Worm (Caenorhabditis elegans) whole organism, L4 larva: ENCODE measurements around the gene dpr-1.

Experiments used
- D1046.2 ChIP-seq: fragments of 200-800 bp; sonication (Bioruptor generic); IDR thresholded peaks from 2 replicates; pipeline ENCODE4 v1.3.6; 2022; ENCODE audit warnings: missing genetic modification characterization, missing compliant biosample characterization
- F10B5.3 ChIP-seq: sonication (generic microtip); optimal IDR thresholded peaks from 2 replicates; lab custom pipeline; 2016; ENCODE audit warnings: mild to moderate bottlenecking, missing genetic modification characterization, missing compliant biosample characterization
- F37D6.2 ChIP-seq: sonication (generic microtip); optimal IDR thresholded peaks from 2 replicates; lab custom pipeline; 2016; ENCODE audit warnings: mild to moderate bottlenecking, missing genetic modification characterization, missing compliant biosample characterization
- F44E2.7 ChIP-seq: fragments of 200-800 bp; sonication (Bioruptor generic); IDR thresholded peaks from 2 replicates; pipeline ENCODE4 v2.1.2; 2022; ENCODE audit warnings: missing genetic modification characterization, missing compliant biosample characterization
- F49E8.2 ChIP-seq: sonication (generic microtip); optimal IDR thresholded peaks from 2 replicates; lab custom pipeline; 2016; ENCODE audit warnings: missing compliant biosample characterization, mild to moderate bottlenecking, missing genetic modification characterization, borderline replicate concordance
- R02D3.7 ChIP-seq: fragments of 150-350 bp; sonication (generic microtip); optimal IDR thresholded peaks from 3 replicates; lab custom pipeline; 2014; ENCODE audit warnings: missing biosample characterization, missing genetic modification characterization
- T20F7.1 ChIP-seq: fragments of 200-800 bp; sonication (Bioruptor generic); optimal IDR thresholded peaks from 2 replicates; lab custom pipeline; 2018; ENCODE audit warnings: mild to moderate bottlenecking, missing genetic modification characterization, missing compliant biosample characterization
- T26A8.4 ChIP-seq: fragments of 200-800 bp; sonication (Bioruptor generic); IDR thresholded peaks from 2 replicates; pipeline ENCODE4 v1.3.6; 2022; ENCODE audit warnings: missing genetic modification characterization, missing compliant biosample characterization
- aha-1 ChIP-seq: fragments of 150-350 bp; peaks from one replicate; lab custom pipeline; 2014; ENCODE audit warnings: missing biosample characterization, missing genetic modification characterization
- aly-2 ChIP-seq: sonication (generic microtip); optimal IDR thresholded peaks from 2 replicates; lab custom pipeline; 2018; ENCODE audit warnings: missing biosample characterization, missing genetic modification characterization
- attf-4 ChIP-seq: sonication (generic microtip); optimal IDR thresholded peaks from 3 replicates; lab custom pipeline; 2017; ENCODE audit warnings: missing biosample characterization, missing genetic modification characterization
- ces-1 ChIP-seq: fragments of 150-350 bp; sonication (generic microtip); optimal IDR thresholded peaks from 4 replicates; lab custom pipeline; 2014; ENCODE audit warnings: missing biosample characterization, missing genetic modification reagents, missing genetic modification characterization
- ctbp-1 ChIP-seq: fragments of 200-800 bp; sonication (Bioruptor generic); IDR thresholded peaks from 2 replicates; pipeline ENCODE4 v1.3.6; 2022; ENCODE audit warnings: missing genetic modification reagents, missing genetic modification characterization, missing compliant biosample characterization
- daf-12 ChIP-seq: fragments of 150-350 bp; optimal IDR thresholded peaks from 2 replicates; lab custom pipeline; 2014; ENCODE audit warnings: missing biosample characterization, missing genetic modification reagents, missing genetic modification characterization
- daf-8 ChIP-seq: fragments of 200-800 bp; sonication (Bioruptor generic); IDR thresholded peaks from 2 replicates; pipeline ENCODE4 v1.3.6; 2022; ENCODE audit warnings: missing genetic modification characterization, missing compliant biosample characterization
- dve-1 ChIP-seq: sonication (generic microtip); optimal IDR thresholded peaks from 2 replicates; lab custom pipeline; 2017; ENCODE audit warnings: antibody characterized with exemption, mild to moderate bottlenecking, missing genetic modification characterization, missing compliant biosample characterization; ENCODE audit not compliant: insufficient read depth
- fos-1 ChIP-seq: fragments of 150-350 bp; optimal IDR thresholded peaks from 2 replicates; lab custom pipeline; 2014; ENCODE audit warnings: missing biosample characterization, missing genetic modification characterization
- lim-7 ChIP-seq: fragments of 200-800 bp; sonication (Bioruptor generic); IDR thresholded peaks from 2 replicates; pipeline ENCODE4 v1.3.6; 2022; ENCODE audit warnings: missing genetic modification characterization, missing compliant biosample characterization
- lin-15B ChIP-seq: fragments of 150-350 bp; sonication (generic microtip); optimal IDR thresholded peaks from 3 replicates; lab custom pipeline; 2014; ENCODE audit warnings: missing biosample characterization, missing genetic modification characterization
- lin-29 ChIP-seq: fragments of 200-800 bp; sonication (Bioruptor generic); IDR thresholded peaks from 2 replicates; pipeline ENCODE4 v1.3.6; 2022; ENCODE audit warnings: missing genetic modification reagents, missing genetic modification characterization, missing compliant biosample characterization
- lin-38 ChIP-seq: fragments of 200-800 bp; sonication (Bioruptor generic); IDR thresholded peaks from 2 replicates; pipeline ENCODE4 v1.3.6; 2022; ENCODE audit warnings: missing genetic modification reagents, missing genetic modification characterization, missing compliant biosample characterization
- lsy-2 ChIP-seq, 2 experiments: fragments of 150-350 bp in 1 of 2; sonication (generic microtip) in 1 of 2; optimal IDR thresholded peaks; 2 replicates each; lab custom pipeline; 2014 to 2017; ENCODE audit warnings: missing biosample characterization in 2 of 2, missing genetic modification characterization in 2 of 2
- madf-5 ChIP-seq, 2 experiments: fragments of 200-800 bp; sonication (Bioruptor generic); IDR thresholded peaks; 2 replicates each; pipeline ENCODE4 v1.3.6; 2022; ENCODE audit warnings: missing compliant biosample characterization in 2 of 2, missing genetic modification characterization in 2 of 2
- madf-9 ChIP-seq: fragments of 200-800 bp; sonication (Bioruptor generic); conservative IDR thresholded peaks from 2 replicates; pipeline ENCODE4 v1.3.6; 2022; ENCODE audit warnings: missing genetic modification reagents, missing genetic modification characterization, missing compliant biosample characterization
- mdt-29 ChIP-seq: fragments of 200-800 bp; sonication (Bioruptor generic); IDR thresholded peaks from 2 replicates; pipeline ENCODE4 v1.3.6; 2022; ENCODE audit warnings: missing genetic modification reagents, missing genetic modification characterization, missing compliant biosample characterization
- mes-2 ChIP-seq: sonication (generic microtip); optimal IDR thresholded peaks from 2 replicates; lab custom pipeline; 2016; ENCODE audit warnings: missing genotype, mild to moderate bottlenecking, missing genetic modification characterization, missing compliant biosample characterization; ENCODE audit not compliant: poor library complexity, severe bottlenecking
- nhr-10 ChIP-seq: fragments of 150-350 bp; optimal IDR thresholded peaks from 2 replicates; lab custom pipeline; 2014; ENCODE audit warnings: missing biosample characterization, missing genetic modification characterization
- nhr-11 ChIP-seq: fragments of 150-350 bp; optimal IDR thresholded peaks from 2 replicates; lab custom pipeline; 2014; ENCODE audit warnings: missing biosample characterization, missing genetic modification characterization
- nhr-237 ChIP-seq: sonication (generic microtip); optimal IDR thresholded peaks from 2 replicates; lab custom pipeline; 2017; ENCODE audit warnings: missing biosample characterization, missing genetic modification characterization
- nhr-42 ChIP-seq: fragments of 200-800 bp; sonication (Bioruptor generic); IDR thresholded peaks from 2 replicates; pipeline ENCODE4 v1.3.6; 2022; ENCODE audit warnings: missing genetic modification characterization, missing compliant biosample characterization
- nhr-48 ChIP-seq: sonication (generic microtip); optimal IDR thresholded peaks from 2 replicates; lab custom pipeline; 2016; ENCODE audit warnings: mild to moderate bottlenecking, missing genetic modification characterization, missing compliant biosample characterization
- nhr-6 ChIP-seq: fragments of 150-350 bp; optimal IDR thresholded peaks from 2 replicates; lab custom pipeline; 2014; ENCODE audit warnings: missing biosample characterization, missing genetic modification characterization
- nhr-77 ChIP-seq: fragments of 150-350 bp; optimal IDR thresholded peaks from 2 replicates; lab custom pipeline; 2014; ENCODE audit warnings: missing biosample characterization, missing genetic modification characterization
- pha-4 ChIP-seq, 2 experiments: fragments of 150-350 bp in 1 of 2; fragments of 200-800 bp in 1 of 2; sonication (Bioruptor generic) in 1 of 2; IDR thresholded peaks in 1 of 2; optimal IDR thresholded peaks in 1 of 2; 2 replicates each; pipeline versions ENCODE4 v1.3.6 to Lab custom; 2014 to 2022; ENCODE audit warnings: missing genetic modification characterization in 2 of 2, missing genetic modification reagents in 2 of 2, missing biosample characterization in 1 of 2, missing compliant biosample characterization in 1 of 2
- skn-1 ChIP-seq: fragments of 150-350 bp; optimal IDR thresholded peaks from 2 replicates; lab custom pipeline; 2014; ENCODE audit warnings: missing biosample characterization, missing genetic modification characterization
- snpc-1.2 ChIP-seq: fragments of 200-800 bp; sonication (Bioruptor generic); IDR thresholded peaks from 2 replicates; pipeline ENCODE4 v1.3.6; 2022; ENCODE audit warnings: missing genetic modification reagents, missing genetic modification characterization, missing compliant biosample characterization
- vab-7 ChIP-seq: fragments of 200-800 bp; sonication (Bioruptor generic); IDR thresholded peaks from 2 replicates; pipeline ENCODE4 v1.3.6; 2022; ENCODE audit warnings: missing genetic modification reagents, missing genetic modification characterization, missing compliant biosample characterization
- zag-1 ChIP-seq: fragments of 150-350 bp; optimal IDR thresholded peaks from 2 replicates; lab custom pipeline; 2014; ENCODE audit warnings: missing biosample characterization, missing genetic modification characterization
- zfp-2 ChIP-seq: sonication (generic microtip); optimal IDR thresholded peaks from 2 replicates; lab custom pipeline; 2016; ENCODE audit warnings: mild to moderate bottlenecking, missing genetic modification characterization, missing compliant biosample characterization
- zfp-3 ChIP-seq: fragments of 200-800 bp; sonication (Bioruptor generic); conservative IDR thresholded peaks from 2 replicates; pipeline ENCODE4 v1.3.6; 2022; ENCODE audit warnings: missing genetic modification reagents, missing genetic modification characterization, missing compliant biosample characterization
- zip-11 ChIP-seq: fragments of 200-800 bp; sonication (Bioruptor generic); IDR thresholded peaks from 2 replicates; pipeline ENCODE4 v1.3.6; 2022; ENCODE audit warnings: missing genetic modification characterization, missing compliant biosample characterization
- ztf-7 ChIP-seq: fragments of 150-350 bp; optimal IDR thresholded peaks from 2 replicates; lab custom pipeline; 2014; ENCODE audit warnings: missing biosample characterization, missing genetic modification characterization

The dpr-1 gene

DNA sequence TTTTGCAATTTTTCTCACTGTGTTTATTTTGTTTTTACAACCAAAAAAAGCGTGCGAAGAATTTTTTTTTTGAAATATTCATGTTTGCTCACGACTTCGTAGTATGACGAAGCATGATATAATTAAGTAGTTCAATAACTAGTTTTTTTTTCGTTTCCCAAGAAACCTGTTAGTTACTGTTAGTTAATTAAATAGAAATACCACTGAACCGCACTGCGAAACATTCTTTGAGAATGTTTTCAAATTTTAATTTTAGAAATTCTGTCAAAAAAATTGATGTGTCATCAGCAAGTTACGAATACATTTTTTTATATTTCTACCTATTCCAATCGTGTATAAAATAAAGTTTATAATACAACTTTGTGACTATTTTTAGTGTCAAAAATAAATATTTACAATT lies 15.6 kb downstream of the dpr-1 start, which contains the start of gene srxa-12:
Gene srxa-12, plus strand, starts transcription at position 301 of the 400 bp plus-strand sequence.
- TF ChIP-seq madf-9 (GFP tag; lab: Robert Waterston, UW) (no peak), nhr-77 (tag; lab: Kevin White, UChicago) (no peak), F44E2.7 (GFP tag; lab: Robert Waterston, UW) (no peak), nhr-6 (tag; lab: Kevin White, UChicago) (no peak), nhr-10 (tag; lab: Kevin White, UChicago) (no peak), zip-11 (no peak), mes-2 (tag; lab: Kevin White, UChicago) (no peak), skn-1 (tag; lab: Kevin White, UChicago) (no peak), zfp-2 (tag; lab: Kevin White, UChicago) (no peak), D1046.2 (GFP tag; lab: Robert Waterston, UW) (no peak), snpc-1.2 (no peak), T26A8.4 (GFP tag; lab: Robert Waterston, UW) (no peak), nhr-237 (tag; lab: Kevin White, UChicago) (no peak), zag-1 (tag; lab: Kevin White, UChicago) (no peak), F37D6.2 (tag; lab: Kevin White, UChicago) (no peak), nhr-48 (tag; lab: Kevin White, UChicago) (no peak), lim-7 (no peak), lsy-2 (tag; optimal IDR thresholded peaks at IDR 0.05; lab: Kevin White, UChicago) (no peak), aly-2 (tag; lab: Kevin White, UChicago) (no peak)

DNA sequence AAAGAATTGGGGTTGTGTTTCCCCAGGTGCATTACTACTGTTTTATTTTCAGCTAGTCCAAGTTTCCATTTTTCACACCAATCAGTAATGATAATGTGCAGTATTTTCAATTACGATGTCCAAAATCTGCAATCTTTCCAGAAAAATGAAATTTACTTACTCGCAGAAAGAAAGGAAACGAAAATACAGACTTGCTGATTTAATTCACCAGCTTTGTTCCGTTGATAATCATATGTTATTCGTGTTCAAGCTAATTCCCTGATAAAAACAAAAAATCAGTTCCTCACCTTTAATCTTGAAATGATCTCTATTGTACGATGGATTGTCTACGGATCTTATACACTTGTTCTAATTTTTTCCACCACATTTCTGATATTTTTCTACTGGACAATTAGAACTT lies 18.1 kb downstream of the dpr-1 start, which contains the start of gene srxa-11:
Gene srxa-11, plus strand, starts transcription at position 301 of the 400 bp plus-strand sequence.
- no peak for TF ChIP-seq daf-12 (tag; lab: Kevin White, UChicago)

DNA sequence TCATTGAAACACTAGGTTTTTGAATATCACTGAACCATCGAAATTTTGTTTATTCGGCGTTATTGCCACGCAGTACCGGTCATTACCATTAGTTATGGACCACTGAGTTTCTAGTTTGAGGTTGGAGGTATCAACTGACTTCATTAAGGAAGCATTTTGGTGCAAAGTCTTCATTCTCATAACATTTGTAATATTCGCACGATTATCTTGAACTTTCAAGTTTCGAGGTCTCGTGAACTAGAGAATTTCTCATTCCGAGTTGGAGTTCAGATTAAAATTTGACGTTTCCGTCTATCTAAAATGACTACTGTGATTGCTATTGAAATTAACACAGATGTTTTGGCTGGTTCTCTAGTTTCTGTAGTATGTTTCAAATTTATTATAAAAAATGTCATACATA lies 21.3 kb downstream of the dpr-1 start, which contains the start of gene srx-42:
Gene srx-42, plus strand, starts transcription at position 301 of the 400 bp plus-strand sequence.
- no peak for TF ChIP-seq attf-4 (tag; lab: Kevin White, UChicago)
- TF ChIP-seq nhr-48 (tag; lab: Kevin White, UChicago) = no peak
- TF ChIP-seq aha-1 (tag; lab: Kevin White, UChicago) = no peak
- no peak for TF ChIP-seq F10B5.3
- no peak for TF ChIP-seq mdt-29 (GFP tag; lab: Robert Waterston, UW)
- TF ChIP-seq lin-15B (tag; lab: Kevin White, UChicago) = no peak
- TF ChIP-seq fos-1 (tag; lab: Kevin White, UChicago) = no peak
- TF ChIP-seq F49E8.2 (tag; lab: Kevin White, UChicago) = no peak

DNA sequence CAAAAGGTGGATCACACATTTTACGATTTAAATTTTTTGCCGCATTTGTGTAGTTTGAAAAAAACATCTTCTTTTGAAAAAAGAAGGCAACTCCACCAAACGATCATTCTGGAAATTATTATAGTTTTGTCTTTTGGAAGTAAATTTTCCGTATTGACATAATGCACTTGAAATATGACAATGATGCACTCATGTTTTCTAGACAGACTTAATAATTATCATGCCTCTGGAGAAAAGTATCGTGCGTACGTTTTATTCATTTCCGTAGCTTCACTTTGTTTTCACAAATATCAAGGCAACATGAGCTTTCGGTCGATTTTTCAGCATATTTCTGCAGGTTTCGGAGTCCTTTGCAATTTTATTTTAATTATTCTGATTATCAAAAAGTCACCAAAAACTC lies 23.6 kb downstream of the dpr-1 start, which contains the start of gene str-250:
Gene str-250, plus strand, starts transcription at position 301 of the 400 bp plus-strand sequence.
- TF ChIP-seq ces-1 (GFP tag; lab: Kevin White, UChicago) = no peak
- no peak for TF ChIP-seq daf-12 (tag; lab: Kevin White, UChicago)
- no peak for TF ChIP-seq fos-1 (tag; lab: Kevin White, UChicago)
- TF ChIP-seq dve-1 (tag; lab: Kevin White, UChicago) = no peak
- TF ChIP-seq ctbp-1 = no peak
- TF ChIP-seq skn-1 (tag; lab: Kevin White, UChicago) = no peak
- TF ChIP-seq lin-38 = no peak
- no peak for TF ChIP-seq R02D3.7 (tag; lab: Kevin White, UChicago)

DNA sequence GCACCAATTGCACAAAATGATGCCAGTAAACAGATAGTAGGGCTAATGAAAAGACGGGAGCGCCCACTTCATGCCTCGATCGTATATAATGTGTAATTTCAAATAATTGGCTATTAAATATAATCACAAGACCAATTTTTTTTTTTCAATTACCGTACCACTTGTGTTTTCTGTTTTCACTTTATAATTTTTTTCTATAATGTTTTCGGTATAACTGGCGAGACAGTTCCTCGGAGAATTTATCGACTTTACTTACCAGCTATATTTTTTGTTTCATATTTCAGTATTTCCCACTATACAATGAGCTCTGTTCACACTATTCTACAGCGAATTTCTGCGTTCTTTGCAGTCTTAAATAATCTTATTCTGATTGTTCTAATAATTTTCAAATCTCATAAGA lies 25.8 kb downstream of the dpr-1 start, which contains the start of gene str-252:
Gene str-252, plus strand, starts transcription at position 301 of the 400 bp plus-strand sequence.
- no peak for TF ChIP-seq lin-29 (GFP tag; lab: Robert Waterston, UW)
- no peak for TF ChIP-seq madf-5 (GFP tag; IDR thresholded peaks at IDR 0.05; lab: Robert Waterston, UW)
- no peak for TF ChIP-seq mdt-29 (GFP tag; lab: Robert Waterston, UW)
- TF ChIP-seq daf-8 (GFP tag; lab: Robert Waterston, UW) = no peak
- no peak for TF ChIP-seq ctbp-1
- TF ChIP-seq vab-7 = no peak
- no peak for TF ChIP-seq pha-4 (GFP tag; IDR thresholded peaks at IDR 0.05; lab: Robert Waterston, UW)
- no peak for TF ChIP-seq pha-4 (tag; optimal IDR thresholded peaks at IDR 0.05; lab: Kevin White, UChicago)
- no peak for TF ChIP-seq F37D6.2 (tag; lab: Kevin White, UChicago)
- no peak for TF ChIP-seq nhr-11
- TF ChIP-seq ztf-7 = no peak
- TF ChIP-seq zfp-3 (GFP tag; lab: Robert Waterston, UW) = no peak
- TF ChIP-seq nhr-42 (GFP tag; lab: Robert Waterston, UW) = no peak
- no peak for TF ChIP-seq lin-15B (tag; lab: Kevin White, UChicago)
- no peak for TF ChIP-seq T20F7.1 (GFP tag; lab: Kevin White, UChicago)
